Worm (Caenorhabditis elegans): Measurements from ENCODE around the gene nep-1.
"Not testable (repeated sequence)": the region's sequence is repeated elsewhere in the genome, so short reads cannot be mapped to it uniquely, and the experiment has no call there.

The nep-1 gene

DNA sequence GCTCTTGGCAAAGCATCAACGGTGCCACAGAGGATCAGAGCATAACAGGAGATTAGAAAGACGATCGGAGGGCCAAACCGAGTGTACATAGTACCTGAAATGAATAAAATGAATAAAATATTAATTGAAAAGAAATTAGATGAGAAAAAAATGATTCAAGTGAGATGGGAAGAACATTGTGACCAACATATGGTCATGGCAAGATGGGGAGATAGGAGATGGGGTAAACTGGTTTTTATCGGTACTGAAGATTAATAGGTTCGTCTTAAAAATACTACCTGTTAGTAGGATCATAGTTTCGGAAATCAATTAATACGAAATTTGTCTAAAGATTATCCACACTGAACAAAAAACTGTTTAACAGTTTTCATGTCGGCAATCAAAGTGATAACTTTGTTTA, at the start of gene nep-1:
TSS of gene nep-1 (minus strand) at position 101 of the 400 bp plus-strand sequence.
- TF ChIP-seq unc-62 (GFP tag; optimal IDR thresholded peaks at IDR 0.05) = no peak

DNA sequence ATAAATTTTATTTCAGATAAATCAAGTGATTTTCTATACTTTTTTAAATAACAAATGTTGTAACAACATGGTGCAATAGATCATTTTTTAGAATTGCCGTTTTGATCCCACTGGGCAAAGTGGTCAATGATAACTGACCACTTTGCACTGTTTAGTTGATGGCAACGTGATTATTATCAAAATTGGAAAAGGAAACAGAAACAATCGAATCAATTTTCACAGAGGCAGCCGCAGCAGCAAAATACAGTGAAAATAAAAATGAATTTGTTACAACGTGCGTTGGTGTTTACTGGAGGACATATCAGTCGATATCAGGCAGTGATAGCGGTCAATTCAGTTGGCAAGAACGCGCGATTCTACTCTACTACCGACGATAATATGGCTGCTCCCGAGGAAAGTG, 48.8 kb upstream of the nep-1 start, which contains the start of gene VF13D12L.3:
TSS of gene VF13D12L.3 (plus strand) at position 223 of the 400 bp plus-strand sequence.
- no peak for TF ChIP-seq unc-62 (GFP tag; optimal IDR thresholded peaks at IDR 0.05)

DNA sequence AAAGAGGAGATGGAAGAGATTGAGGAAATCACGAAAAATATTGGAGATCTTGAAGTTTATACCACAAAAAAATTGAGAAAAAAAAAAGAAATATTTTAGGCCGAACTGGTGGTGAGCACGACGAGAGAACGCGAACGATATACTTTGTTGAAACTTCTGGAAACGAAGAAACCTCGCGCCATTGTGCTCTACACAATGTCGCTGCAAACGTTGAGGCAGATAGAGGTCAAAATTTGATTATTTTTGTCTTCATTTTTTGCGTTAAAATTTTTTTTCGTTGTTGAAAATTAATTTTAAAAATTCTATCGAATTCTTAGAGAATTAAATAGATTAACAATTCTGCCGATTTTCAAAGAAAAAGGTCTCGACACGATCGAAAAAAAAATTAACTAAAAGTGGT, 43.7 kb upstream of the nep-1 start:
- no peak for TF ChIP-seq unc-62 (GFP tag; optimal IDR thresholded peaks at IDR 0.05)

DNA sequence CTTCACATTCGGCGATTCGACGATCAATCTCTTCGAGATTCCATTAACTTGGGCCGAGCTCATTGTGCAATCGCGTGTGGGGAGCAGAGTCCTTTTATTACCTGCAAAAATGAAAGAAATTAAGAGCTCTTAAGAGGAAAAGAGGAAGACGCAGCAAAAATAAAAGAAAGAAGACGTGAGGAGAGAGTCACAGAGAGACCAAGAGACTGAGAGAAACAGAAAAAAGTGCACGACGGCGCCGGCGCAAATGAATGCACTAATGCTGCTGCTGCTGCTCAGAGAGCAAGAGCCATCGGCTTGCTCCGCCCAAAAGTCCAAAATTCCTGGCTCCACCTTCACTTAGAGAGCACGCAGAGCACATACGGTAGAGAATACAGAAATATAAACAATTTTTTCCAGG, 43.2 kb upstream of the nep-1 start, which contains the start of gene inos-1:
TSS of gene inos-1 (minus strand) at position 101 of the 400 bp plus-strand sequence.
- no peak for TF ChIP-seq unc-62 (GFP tag; optimal IDR thresholded peaks at IDR 0.05)

DNA sequence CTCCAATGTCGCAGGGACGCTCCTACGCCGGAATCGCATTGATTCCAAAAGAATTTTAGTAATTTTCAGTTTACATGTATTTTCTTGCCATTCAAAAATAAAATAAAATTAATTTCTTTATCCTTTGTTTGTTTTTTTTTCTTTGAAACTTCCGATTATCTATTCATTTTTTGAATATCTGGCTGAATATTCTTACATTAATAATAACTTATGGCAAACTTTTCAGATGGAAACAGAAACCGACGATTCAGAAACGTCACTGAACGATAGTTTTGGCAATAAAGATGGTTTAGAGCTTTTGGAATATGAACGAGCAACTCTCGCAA, 38.9 kb upstream of the nep-1 start, which contains the start of gene xpf-1:
TSS of gene xpf-1 (plus strand) at position 227 of the 326 bp plus-strand sequence.
- TF ChIP-seq unc-62 (GFP tag; optimal IDR thresholded peaks at IDR 0.05) = no peak

DNA sequence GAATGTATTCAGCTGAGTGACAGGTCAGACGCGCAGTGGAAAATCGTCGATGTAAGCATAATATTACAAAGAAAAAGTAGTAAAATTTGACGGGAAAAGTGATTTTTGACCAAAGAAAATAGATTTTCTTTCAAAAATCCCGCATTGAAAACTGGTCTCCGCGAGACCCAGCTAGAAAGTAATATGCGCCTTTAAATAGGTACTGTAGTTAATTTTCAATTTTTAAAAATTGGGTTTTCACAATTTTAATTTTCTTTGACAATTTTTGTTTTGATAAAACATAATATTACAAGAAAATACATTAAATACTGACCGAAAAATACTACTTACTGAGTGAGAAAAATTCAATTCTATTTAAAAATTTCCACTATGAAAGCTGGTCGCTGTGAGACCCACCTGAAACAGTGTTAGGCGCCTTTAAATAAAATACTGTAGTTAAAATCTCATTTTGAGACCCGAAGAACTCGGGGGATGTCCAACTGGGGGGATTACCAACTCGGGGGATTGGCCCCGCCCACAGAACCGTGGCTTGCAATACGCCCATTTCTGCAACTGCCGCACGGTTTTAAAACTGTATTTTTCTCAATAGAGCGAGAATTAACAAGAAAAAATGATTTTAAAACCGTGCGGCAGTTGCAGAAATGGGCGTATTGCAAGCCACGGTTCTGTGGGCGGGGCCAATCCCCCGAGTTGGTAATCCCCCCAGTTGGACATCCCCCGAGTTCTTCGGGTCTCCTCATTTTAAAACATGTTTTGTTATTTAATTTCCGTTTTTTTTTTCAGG, 38.4 kb upstream of the nep-1 start, which contains the start of gene tars-1:
TSS of gene tars-1 (minus strand) at position 497 of the 784 bp plus-strand sequence.
- not testable (repeated sequence) for TF ChIP-seq unc-62 (GFP tag; optimal IDR thresholded peaks at IDR 0.05)

DNA sequence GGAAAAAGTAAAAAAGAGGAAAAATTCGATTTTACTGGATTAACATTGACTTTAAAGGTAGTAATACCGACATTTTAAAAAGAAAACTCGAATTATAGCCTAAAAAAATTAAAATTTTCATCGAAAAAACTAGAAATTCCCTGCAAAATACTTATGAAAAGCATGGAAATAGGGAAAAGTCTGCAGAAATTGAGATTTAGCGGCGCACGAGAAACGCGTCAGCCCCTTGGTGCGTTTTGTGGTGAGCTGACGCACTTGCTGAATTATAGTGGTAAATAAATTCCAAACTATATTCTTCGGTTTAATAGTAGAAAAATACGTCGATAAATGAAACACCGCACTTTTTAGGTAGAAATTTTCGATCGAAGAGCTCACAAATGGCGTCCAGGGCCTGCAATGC, 37.5 kb upstream of the nep-1 start:
- TF ChIP-seq unc-62 (GFP tag; optimal IDR thresholded peaks at IDR 0.05) = no peak

DNA sequence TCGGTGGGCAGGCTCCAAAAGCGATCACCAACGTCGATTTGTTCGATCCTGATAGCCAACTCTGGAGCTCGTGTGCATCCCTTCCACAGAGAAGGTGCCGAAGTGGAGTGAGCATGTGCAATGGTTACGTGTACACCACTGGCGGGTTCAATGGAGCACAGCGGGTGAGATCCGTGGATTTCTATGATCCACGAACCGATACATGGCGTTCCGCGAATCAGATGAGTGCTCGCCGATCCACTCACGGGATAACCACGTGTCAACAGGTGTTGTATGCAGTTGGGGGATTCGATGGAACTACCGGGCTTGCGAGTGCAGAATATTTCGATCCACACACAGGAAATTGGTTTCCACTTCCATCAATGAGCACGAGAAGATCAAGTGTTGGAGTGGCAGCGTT, 33.9 kb upstream of the nep-1 start:
- no peak for TF ChIP-seq unc-62 (GFP tag; optimal IDR thresholded peaks at IDR 0.05)

DNA sequence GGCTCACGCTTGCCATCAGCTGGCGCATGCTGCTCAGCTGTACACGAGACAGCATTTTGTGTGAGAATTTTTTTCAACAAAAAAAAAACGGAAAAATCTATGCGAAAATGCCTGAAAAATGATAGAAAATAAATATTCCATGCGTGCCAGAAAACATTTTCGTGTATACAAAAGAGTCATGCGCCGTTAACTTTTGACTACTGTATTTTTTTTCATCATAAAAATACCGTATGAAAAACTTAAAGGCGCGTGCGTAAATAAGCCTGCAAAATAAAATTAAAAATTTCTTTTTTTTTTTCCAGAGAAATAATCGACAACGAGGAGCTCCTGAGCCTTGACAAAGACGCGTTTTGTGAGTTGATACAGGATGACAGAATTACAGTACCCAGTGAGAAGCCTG, 33.0 kb upstream of the nep-1 start:
- no peak for TF ChIP-seq unc-62 (GFP tag; optimal IDR thresholded peaks at IDR 0.05)

DNA sequence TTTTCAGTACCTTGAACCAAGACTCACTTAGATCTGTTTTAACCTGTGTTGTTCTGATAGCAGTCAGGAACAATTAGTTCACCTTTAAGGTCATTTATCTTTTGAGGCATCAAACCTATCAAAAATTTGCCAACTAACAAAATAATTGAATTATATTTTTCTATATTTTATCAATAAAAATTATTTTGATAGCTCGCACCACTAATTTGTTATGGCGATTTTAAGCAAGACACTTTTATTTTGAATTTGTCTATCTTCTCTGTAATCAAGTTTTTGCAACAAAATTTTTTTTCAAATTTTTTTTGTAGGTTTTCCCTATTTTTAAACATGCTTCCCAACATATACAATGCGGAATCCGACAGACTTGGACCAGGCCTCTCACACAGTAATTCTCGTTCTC, 31.7 kb upstream of the nep-1 start, which contains the start of gene kel-1:
TSS of gene kel-1 (plus strand) at position 301 of the 400 bp plus-strand sequence.
- no peak for TF ChIP-seq unc-62 (GFP tag; optimal IDR thresholded peaks at IDR 0.05)

DNA sequence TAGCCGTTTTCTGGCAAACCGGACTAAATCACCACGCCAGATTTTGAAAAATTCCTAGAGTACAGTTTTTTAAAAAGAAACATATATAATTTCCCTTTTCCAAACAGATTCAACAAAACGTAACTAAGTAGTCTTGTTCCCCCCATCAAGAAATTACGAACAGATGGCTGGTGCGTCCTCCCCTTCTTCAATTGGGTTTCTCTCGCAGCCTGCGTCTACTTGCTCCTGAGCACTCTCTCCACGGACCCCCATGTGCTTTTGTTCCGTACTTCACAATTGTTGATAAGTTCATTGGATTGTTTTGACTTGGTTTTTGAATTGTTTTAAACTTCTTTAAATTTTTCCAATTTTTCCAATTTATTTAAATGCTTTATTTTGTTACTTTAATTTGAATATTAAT, 31.0 kb upstream of the nep-1 start:
- TF ChIP-seq unc-62 (GFP tag; optimal IDR thresholded peaks at IDR 0.05) = no peak

DNA sequence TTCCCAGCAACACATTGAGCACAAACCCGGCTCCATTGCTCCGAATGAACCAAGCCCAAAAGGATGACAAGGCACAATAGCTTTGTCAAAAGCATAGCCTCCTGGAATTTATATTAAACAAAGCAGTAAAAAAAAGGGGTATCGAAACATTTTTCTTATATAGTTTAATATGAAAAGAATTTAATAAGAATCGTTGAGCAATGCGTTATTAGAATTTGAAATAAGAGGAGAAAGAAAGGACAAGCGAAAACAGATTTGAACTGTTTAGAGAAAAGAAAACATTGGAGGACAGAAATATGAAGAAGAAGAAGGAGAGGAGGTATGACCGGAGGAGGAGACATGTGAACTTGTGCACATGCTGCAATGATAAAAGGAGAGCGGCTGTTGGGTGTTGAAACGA, 28.2 kb upstream of the nep-1 start, which contains the start of gene C47D12.5:
TSS of gene C47D12.5 (minus strand) at position 101 of the 400 bp plus-strand sequence.
- TF ChIP-seq unc-62 (GFP tag; optimal IDR thresholded peaks at IDR 0.05) = no peak

DNA sequence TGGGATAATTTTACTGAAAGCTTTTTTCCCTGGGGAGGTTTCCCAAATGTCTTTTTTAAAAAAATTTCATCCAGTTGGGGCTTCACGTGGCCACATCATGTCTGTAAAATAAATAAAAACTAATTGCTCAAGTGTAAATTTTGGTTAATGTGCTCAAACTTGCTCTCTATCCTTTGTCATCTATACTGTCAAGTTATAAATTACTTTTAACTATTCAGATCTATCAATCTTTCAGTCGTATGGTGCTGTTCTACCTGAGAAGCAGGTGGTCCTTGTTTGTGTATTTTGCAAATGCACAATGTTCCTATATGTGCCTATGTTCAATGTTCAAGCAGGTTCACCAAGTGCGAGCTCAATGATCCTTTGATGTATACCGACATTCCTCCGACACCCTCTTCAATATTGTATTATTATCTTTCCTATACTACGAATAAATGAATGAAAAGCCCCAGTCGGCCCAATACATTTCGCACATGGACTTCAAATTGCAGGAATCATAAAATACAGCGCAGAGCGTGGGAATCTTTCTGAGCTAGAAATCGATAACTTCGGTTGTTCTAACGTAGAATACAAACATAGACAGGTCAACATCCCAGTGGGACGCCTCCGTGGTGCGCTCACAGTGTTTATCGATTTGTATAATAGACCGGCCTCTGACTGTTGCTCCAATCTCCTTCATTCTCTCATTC, 24.3 kb upstream of the nep-1 start, which contains the start of the genes sfxn-1.4 and C47D12.4:
TSS of gene sfxn-1.4 (minus strand) at position 101 of the 689 bp plus-strand sequence.
TSS of gene C47D12.4 (plus strand) at position 639 of the 689 bp plus-strand sequence.
- no peak for TF ChIP-seq unc-62 (GFP tag; optimal IDR thresholded peaks at IDR 0.05)

DNA sequence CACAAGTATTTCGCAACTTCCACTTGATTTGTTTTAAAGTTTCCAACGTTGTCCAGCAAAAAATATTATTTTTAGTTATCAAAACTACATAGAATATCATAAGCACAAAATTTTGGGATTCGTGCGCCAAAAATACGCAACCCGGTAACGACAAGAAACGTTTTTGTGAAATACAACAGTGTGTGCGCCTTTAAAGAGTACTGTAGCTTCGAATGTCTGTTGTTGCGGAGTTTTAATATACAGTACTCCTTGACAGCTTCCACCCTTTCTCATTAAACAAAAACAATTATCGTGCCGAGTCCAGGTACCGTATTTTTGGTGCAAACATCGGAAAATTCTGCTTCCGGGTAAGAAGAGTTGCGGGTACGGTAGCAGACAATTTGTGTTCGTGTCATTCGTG, 23.2 kb upstream of the nep-1 start:
- no peak for TF ChIP-seq unc-62 (GFP tag; optimal IDR thresholded peaks at IDR 0.05)

DNA sequence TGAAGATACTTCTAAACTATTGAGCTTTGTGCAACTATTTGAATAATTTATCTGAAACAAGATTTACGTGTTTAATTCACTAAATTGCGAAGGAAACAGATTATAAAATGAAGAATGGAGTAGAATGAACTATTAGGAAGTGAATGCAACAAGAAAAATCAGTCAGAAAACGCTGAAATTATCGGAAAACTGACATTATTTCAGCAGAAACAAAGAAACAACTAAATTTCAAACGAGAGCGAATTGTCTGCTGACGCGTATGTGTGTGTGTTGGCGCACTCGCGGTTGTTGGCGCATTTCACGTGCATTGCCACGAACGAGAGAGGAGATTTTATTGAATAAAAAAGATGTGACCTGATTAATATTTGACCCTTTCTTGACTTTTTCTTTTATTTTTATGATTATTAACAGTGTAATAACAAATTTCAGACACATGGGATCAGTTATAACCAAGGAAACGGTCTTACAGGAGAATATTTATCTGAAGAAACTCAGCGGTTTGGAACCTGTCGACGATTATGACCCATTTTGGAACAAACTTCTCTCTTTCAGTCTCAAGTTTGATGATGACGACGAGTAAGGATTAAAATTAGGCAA, 19.0 kb upstream of the nep-1 start, which contains the start of the genes trr-1 and C47D12.2:
TSS of gene trr-1 (minus strand) at position 51 of the 597 bp plus-strand sequence.
TSS of gene C47D12.2 (plus strand) at position 430 of the 597 bp plus-strand sequence.
- TF ChIP-seq unc-62 (GFP tag; optimal IDR thresholded peaks at IDR 0.05) = no peak

DNA sequence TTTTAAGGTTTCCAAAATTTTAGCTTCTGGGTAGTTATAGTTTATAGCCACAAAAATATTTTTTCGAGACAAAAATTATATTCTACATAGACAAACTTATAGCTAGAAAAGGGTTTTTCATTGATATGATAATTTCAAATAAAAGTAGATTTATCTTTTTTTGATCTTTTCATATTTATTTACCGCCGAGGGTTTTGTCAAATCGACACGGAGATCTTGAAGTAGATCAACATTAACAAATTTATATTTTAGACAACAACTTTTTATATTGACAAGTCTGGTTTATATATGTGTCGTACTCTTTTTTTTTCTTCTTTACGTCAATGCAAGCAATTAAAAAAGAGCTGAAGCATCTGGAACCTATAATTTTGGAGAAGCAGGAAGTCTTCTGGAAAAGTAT, 1.9 kb upstream of the nep-1 start:
- TF ChIP-seq unc-62 (GFP tag; optimal IDR thresholded peaks at IDR 0.05) = no peak
